Fruit fly (Drosophila melanogaster) whole organism: ENCODE measurements around the gene TM9SF4.

Experiments used
- CG8478 ChIP-seq: fragments of >200 bp; optimal IDR thresholded peaks from 2 replicates; lab custom pipeline; 2018; ENCODE audit warnings: inconsistent platforms
- Dll ChIP-seq: fragments of >200 bp; optimal IDR thresholded peaks from 2 replicates; lab custom pipeline; 2017
- EcR ChIP-seq, 2 experiments: fragments of >200 bp; optimal IDR thresholded peaks; 2 replicates each; lab custom pipeline; 2017; ENCODE audit warnings: missing biosample characterization in 2 of 2, missing genetic modification characterization in 2 of 2, missing genetic modification reagents in 2 of 2
- pan ChIP-seq: fragments of >200 bp; optimal IDR thresholded peaks from 2 replicates; lab custom pipeline; 2017
- psq ChIP-seq: fragments of >200 bp; optimal IDR thresholded peaks from 2 replicates; lab custom pipeline; 2017
- usp ChIP-seq: fragments of >200 bp; optimal IDR thresholded peaks from 2 replicates; lab custom pipeline; 2017; ENCODE audit warnings: missing biosample characterization, missing genetic modification characterization, mixed read lengths

DNA sequence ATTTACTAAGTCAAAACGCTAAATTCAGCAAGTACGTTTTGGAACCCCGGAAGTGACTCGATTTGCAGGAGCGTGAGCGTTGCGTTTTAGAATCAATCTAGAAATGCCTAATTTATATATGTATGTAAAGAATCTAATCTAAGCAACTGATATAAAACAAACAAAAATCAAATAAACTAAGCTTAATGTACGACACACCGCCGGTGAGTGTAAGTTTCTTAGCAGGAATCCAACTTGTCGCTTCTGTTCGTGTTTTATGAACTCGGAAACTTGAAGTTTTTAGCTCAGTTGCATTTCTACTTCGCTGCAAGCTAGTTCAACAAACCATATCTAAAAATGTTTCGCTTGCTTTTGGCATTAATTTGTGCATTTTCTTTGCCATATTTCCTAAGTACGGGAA is 26.9 kb downstream of the TM9SF4 start, which contains the start of gene CG43376:
- TF ChIP-seq EcR (GFP tag; optimal IDR thresholded peaks at IDR 0.05; lab: Kevin White, UChicago) (no peak), psq (no peak), usp (GFP tag; lab: Kevin White, UChicago) (no peak), CG8478 (lab: Kevin White, UChicago) (no peak), Dll (lab: Kevin White, UChicago) (no peak), pan (lab: Kevin White, UChicago) (no peak)
